Fruit fly (Drosophila melanogaster) whole organism, embryonic: ENCODE results near the gene CG44040.

ENCODE experiments used
- Antp ChIP-seq: fragments of 200-800 bp; sonication (Bioruptor generic); optimal IDR thresholded peaks from 3 replicates; lab custom pipeline; 2016; ENCODE audit warnings: missing biosample characterization, missing genetic modification characterization
- Awh ChIP-seq: fragments of 200-800 bp; sonication (Bioruptor generic); IDR thresholded peaks from 2 replicates; pipeline ENCODE4, ENCODE4 v1.3.6; 2022; ENCODE audit warnings: missing biosample characterization, missing genetic modification characterization
- B-H1 ChIP-seq: fragments of 200-800 bp; sonication (Bioruptor generic); IDR thresholded peaks from 3 replicates; pipeline ENCODE4 v1.3.6; 2022; ENCODE audit warnings: missing biosample characterization, missing genetic modification characterization
- CG10209 ChIP-seq: fragments of 200-800 bp; sonication (Bioruptor generic); optimal IDR thresholded peaks from 3 replicates; lab custom pipeline; 2017; ENCODE audit warnings: missing biosample characterization, mild to moderate bottlenecking, missing genetic modification characterization, missing genetic modification reagents
- CG12155 ChIP-seq: fragments of 200-800 bp; sonication (Bioruptor generic); optimal IDR thresholded peaks from 3 replicates; lab custom pipeline; 2016; ENCODE audit warnings: missing biosample characterization, missing genetic modification characterization
- CG12219 ChIP-seq: fragments of 200-800 bp; sonication (Bioruptor generic); optimal IDR thresholded peaks from 3 replicates; lab custom pipeline; 2018; ENCODE audit warnings: missing biosample characterization, mild to moderate bottlenecking, missing genetic modification characterization
- CG1233 ChIP-seq: fragments of 200-800 bp; sonication (Bioruptor generic); optimal IDR thresholded peaks from 4 replicates; lab custom pipeline; 2018; ENCODE audit warnings: missing biosample characterization, mild to moderate bottlenecking, missing genetic modification characterization
- CG17568 ChIP-seq: fragments of 200-800 bp; sonication (Bioruptor generic); optimal IDR thresholded peaks from 2 replicates; lab custom pipeline; 2018; ENCODE audit warnings: missing biosample characterization, mild to moderate bottlenecking, missing genetic modification characterization, moderate library complexity
- CG18262 ChIP-seq: fragments of 200-800 bp; optimal IDR thresholded peaks from 3 replicates; lab custom pipeline; 2019; ENCODE audit warnings: missing biosample characterization, mild to moderate bottlenecking, missing genetic modification characterization, moderate library complexity
- CG2712 ChIP-seq: fragments of 200-800 bp; optimal IDR thresholded peaks from 3 replicates; lab custom pipeline; 2019; ENCODE audit warnings: missing biosample characterization, mild to moderate bottlenecking, missing genetic modification characterization, moderate library complexity
- CG32767 ChIP-seq: fragments of 200-800 bp; sonication (Bioruptor generic); IDR thresholded peaks from 2 replicates; pipeline ENCODE4 v1.3.6; 2022; ENCODE audit warnings: missing biosample characterization, missing genetic modification characterization
- CG34376 ChIP-seq: fragments of 200-800 bp; sonication (Bioruptor generic); optimal IDR thresholded peaks from 2 replicates; lab custom pipeline; 2018; ENCODE audit warnings: missing biosample characterization, mild to moderate bottlenecking, missing genetic modification characterization
- CG4328 ChIP-seq: fragments of 200-800 bp; sonication (Bioruptor generic); optimal IDR thresholded peaks from 3 replicates; lab custom pipeline; 2017; ENCODE audit warnings: missing biosample characterization, missing genetic modification reagents, missing genetic modification characterization
- CG5245 ChIP-seq: fragments of 200-800 bp; sonication (Bioruptor generic); optimal IDR thresholded peaks from 3 replicates; lab custom pipeline; 2016; ENCODE audit warnings: missing biosample characterization, missing genetic modification characterization
- CG5953 ChIP-seq: fragments of 200-800 bp; sonication (Bioruptor generic); IDR thresholded peaks from 2 replicates; pipeline ENCODE4 v1.3.6; 2022; ENCODE audit warnings: missing biosample characterization, missing genetic modification characterization
- CG6791 ChIP-seq: fragments of 200-800 bp; sonication (Bioruptor generic); IDR thresholded peaks from 3 replicates; pipeline ENCODE4 v1.3.6; 2022; ENCODE audit warnings: missing biosample characterization, missing genetic modification characterization; ENCODE audit not compliant: partially characterized antibody
- CG6854 ChIP-seq: fragments of 200-800 bp; sonication (Bioruptor generic); optimal IDR thresholded peaks from 3 replicates; lab custom pipeline; 2017; ENCODE audit warnings: missing biosample characterization, mild to moderate bottlenecking, missing genetic modification characterization
- CG7987 ChIP-seq: fragments of 200-800 bp; sonication (Bioruptor generic); optimal IDR thresholded peaks from 2 replicates; lab custom pipeline; 2018; ENCODE audit warnings: missing biosample characterization, mild to moderate bottlenecking, missing genetic modification characterization, moderate library complexity
- CG8290 ChIP-seq, 3 experiments: fragments of 200-800 bp; sonication (Bioruptor generic); optimal IDR thresholded peaks; 2 replicates each; lab custom pipeline; 2016 to 2019; ENCODE audit warnings: missing biosample characterization in 3 of 3, missing genetic modification characterization in 3 of 3, mild to moderate bottlenecking in 2 of 3, moderate library complexity in 1 of 3
- CG9215 ChIP-seq: fragments of 200-800 bp; sonication (Bioruptor generic); IDR thresholded peaks from 2 replicates; pipeline ENCODE4 v1.3.6; 2022; ENCODE audit warnings: missing biosample characterization, missing genetic modification characterization
- CG9437 ChIP-seq: fragments of 200-800 bp; sonication (Bioruptor generic); optimal IDR thresholded peaks from 2 replicates; lab custom pipeline; 2018; ENCODE audit warnings: missing biosample characterization, mild to moderate bottlenecking, missing genetic modification characterization
- CG9609 ChIP-seq: fragments of 200-800 bp; sonication (Bioruptor generic); optimal IDR thresholded peaks from 3 replicates; lab custom pipeline; 2016; ENCODE audit warnings: missing biosample characterization, missing genetic modification characterization
- Drgx ChIP-seq: fragments of 200-800 bp; sonication (Bioruptor generic); IDR thresholded peaks from 2 replicates; pipeline ENCODE4 v1.3.6; 2022; ENCODE audit warnings: missing biosample characterization, missing genetic modification characterization
- HLHmδ ChIP-seq: fragments of 200-800 bp; sonication (Bioruptor generic); optimal IDR thresholded peaks from 2 replicates; lab custom pipeline; 2018; ENCODE audit warnings: missing biosample characterization, mild to moderate bottlenecking, missing genetic modification characterization, moderate library complexity
- HmgD ChIP-seq: fragments of 200-800 bp; sonication (Bioruptor generic); optimal IDR thresholded peaks from 3 replicates; lab custom pipeline; 2016; ENCODE audit warnings: missing biosample characterization, missing genetic modification characterization
- Hsf ChIP-seq: fragments of 200-800 bp; sonication (Bioruptor generic); optimal IDR thresholded peaks from 3 replicates; lab custom pipeline; 2016; ENCODE audit warnings: missing biosample characterization, missing genetic modification characterization
- Jarid2 ChIP-seq: fragments of 200-800 bp; sonication (Bioruptor generic); optimal IDR thresholded peaks from 3 replicates; lab custom pipeline; 2017; ENCODE audit warnings: mild to moderate bottlenecking, missing biosample characterization, missing genetic modification reagents, missing genetic modification characterization
- Myb ChIP-seq: fragments of 200-800 bp; sonication (Bioruptor generic); optimal IDR thresholded peaks from 2 replicates; lab custom pipeline; 2016; ENCODE audit warnings: missing biosample characterization, missing genetic modification characterization
- NC2α ChIP-seq: fragments of 200-800 bp; sonication (Bioruptor generic); optimal IDR thresholded peaks from 2 replicates; lab custom pipeline; 2016; ENCODE audit warnings: missing biosample characterization, missing genetic modification characterization
- NC2β ChIP-seq: fragments of 200-800 bp; sonication (Bioruptor generic); optimal IDR thresholded peaks from 2 replicates; lab custom pipeline; 2016; ENCODE audit warnings: missing biosample characterization, missing genetic modification characterization
- Opbp ChIP-seq: fragments of 200-800 bp; sonication (Bioruptor generic); IDR thresholded peaks from 3 replicates; pipeline ENCODE4 v1.3.6; 2022; ENCODE audit warnings: missing biosample characterization, missing genetic modification characterization; ENCODE audit not compliant: partially characterized antibody
- Scr ChIP-seq: fragments of 200-800 bp; sonication (Bioruptor generic); IDR thresholded peaks from 2 replicates; pipeline ENCODE4 v1.3.6; 2022; ENCODE audit warnings: missing biosample characterization, missing genetic modification characterization; ENCODE audit not compliant: partially characterized antibody
- Sin3A ChIP-seq: fragments of >200 bp; optimal IDR thresholded peaks from 2 replicates; lab custom pipeline; 2018
- Sox100B ChIP-seq: fragments of 200-800 bp; sonication (Bioruptor generic); optimal IDR thresholded peaks from 3 replicates; lab custom pipeline; 2018; ENCODE audit warnings: missing biosample characterization, mild to moderate bottlenecking, missing genetic modification characterization
- ac ChIP-seq: fragments of 200-800 bp; sonication (Bioruptor generic); optimal IDR thresholded peaks from 3 replicates; lab custom pipeline; 2017; ENCODE audit warnings: missing biosample characterization, mild to moderate bottlenecking, missing genetic modification characterization
- ash1 ChIP-seq: fragments of 200-800 bp; sonication (Bioruptor generic); optimal IDR thresholded peaks from 2 replicates; lab custom pipeline; 2018; ENCODE audit warnings: missing biosample characterization, mild to moderate bottlenecking, missing genetic modification characterization
- dmrt11E ChIP-seq: fragments of 200-800 bp; sonication (Bioruptor generic); optimal IDR thresholded peaks from 3 replicates; lab custom pipeline; 2018; ENCODE audit warnings: missing biosample characterization, mild to moderate bottlenecking, missing genetic modification characterization, moderate library complexity
- dmrt99B ChIP-seq: fragments of 200-800 bp; sonication (Bioruptor generic); optimal IDR thresholded peaks from 2 replicates; lab custom pipeline; 2018; ENCODE audit warnings: missing biosample characterization, mild to moderate bottlenecking, missing genetic modification characterization, moderate library complexity
- gsb ChIP-seq: fragments of 200-800 bp; sonication (Bioruptor generic); IDR thresholded peaks from 2 replicates; pipeline ENCODE4 v1.3.6; 2022; ENCODE audit warnings: missing biosample characterization, missing genetic modification characterization
- h ChIP-seq: fragments of >200 bp; optimal IDR thresholded peaks from 2 replicates; lab custom pipeline; 2017
- ham ChIP-seq: fragments of 200-800 bp; sonication (Bioruptor generic); IDR thresholded peaks from 2 replicates; pipeline ENCODE4 v1.3.6; 2022; ENCODE audit warnings: missing biosample characterization, missing genetic modification characterization
- kay ChIP-seq: fragments of 200-800 bp; sonication (Bioruptor generic); optimal IDR thresholded peaks from 2 replicates; lab custom pipeline; 2016; ENCODE audit warnings: missing biosample characterization, missing genetic modification characterization
- oc ChIP-seq: fragments of 200-800 bp; sonication (Bioruptor generic); optimal IDR thresholded peaks from 2 replicates; lab custom pipeline; 2018; ENCODE audit warnings: missing biosample characterization, mild to moderate bottlenecking, missing genetic modification characterization, moderate library complexity
- onecut ChIP-seq: fragments of 200-800 bp; sonication (Bioruptor generic); IDR thresholded peaks from 2 replicates; pipeline ENCODE4 v1.3.6; 2022; ENCODE audit warnings: missing biosample characterization, missing genetic modification characterization
- p53 ChIP-seq: fragments of 200-800 bp; sonication (Bioruptor generic); optimal IDR thresholded peaks from 2 replicates; lab custom pipeline; 2016; ENCODE audit warnings: missing biosample characterization, missing genetic modification characterization
- pzg ChIP-seq: fragments of 200-800 bp; sonication (Bioruptor generic); optimal IDR thresholded peaks from 3 replicates; lab custom pipeline; 2018; ENCODE audit warnings: missing biosample characterization, mild to moderate bottlenecking, missing genetic modification characterization, moderate library complexity
- sd ChIP-seq: fragments of 200-800 bp; sonication (Bioruptor generic); optimal IDR thresholded peaks from 3 replicates; lab custom pipeline; 2018; ENCODE audit warnings: missing biosample characterization, mild to moderate bottlenecking, missing genetic modification characterization, moderate library complexity
- sna ChIP-seq: fragments of 200-800 bp; sonication (Bioruptor generic); IDR thresholded peaks from 2 replicates; pipeline ENCODE4 v1.3.6; 2022; ENCODE audit warnings: missing biosample characterization, missing genetic modification characterization; ENCODE audit not compliant: partially characterized antibody
- twi ChIP-seq: fragments of 200-800 bp; optimal IDR thresholded peaks from 2 replicates; lab custom pipeline; 2019; ENCODE audit warnings: missing biosample characterization, mild to moderate bottlenecking, missing genetic modification characterization, moderate library complexity
- vnd ChIP-seq: fragments of 200-800 bp; sonication (Bioruptor generic); IDR thresholded peaks from 3 replicates; pipeline ENCODE4 v1.3.6; 2022; ENCODE audit warnings: missing biosample characterization, missing genetic modification characterization; ENCODE audit not compliant: partially characterized antibody
- vvl ChIP-seq: fragments of 200-800 bp; sonication (Bioruptor generic); IDR thresholded peaks from 2 replicates; pipeline ENCODE4 v1.3.6; 2022; ENCODE audit warnings: missing biosample characterization, missing genetic modification characterization

Gene CG44040

dm6 chr3R:15346018-15346383 is 25.8 kb downstream of the CG44040 start, which contains the start of the genes Surf4 and CG31301 (continued):
- TF ChIP-seq NC2β (no peak), CG5245 (GFP tag; lab: Kevin White, UChicago) (no peak), p53 (GFP tag; lab: Kevin White, UChicago) (no peak), Antp (GFP tag; lab: Kevin White, UChicago) (no peak), sna (GFP tag; lab: Robert Waterston, UW) (peak; percentile 40; the same call in 1 of the 2 replicates), CG32767 (GFP tag; lab: Robert Waterston, UW) (no peak), HmgD (no peak), CG2712 (tag; lab: Kevin White, UChicago) (peak; percentile 9), ham (GFP tag; lab: Robert Waterston, UW) (no peak), CG12155 (GFP tag; lab: Kevin White, UChicago) (peak; percentile 13), pzg (peak; percentile 65), CG18262 (no peak), CG7987 (peak; percentile 26), CG9215 (GFP tag; lab: Robert Waterston, UW) (no peak), CG6854 (no peak), onecut (GFP tag; lab: Robert Waterston, UW) (0 out of 2 replicates have a peak, but pooled peaks have one; percentile 10), B-H1 (GFP tag; lab: Robert Waterston, UW) (no peak), CG34376 (GFP tag; lab: Kevin White, UChicago) (peak; percentile 32), CG5953 (GFP tag; lab: Robert Waterston, UW) (no peak), twi (tag; lab: Kevin White, UChicago) (peak; percentile 26), CG6791 (peak; percentile 90), Jarid2 (GFP tag; lab: Kevin White, UChicago) (no peak), Awh (no peak), HLHmδ (GFP tag; lab: Kevin White, UChicago) (no peak), Scr (GFP tag; lab: Robert Waterston, UW) (peak; percentile 68; the same call in 1 of the 2 replicates), Drgx (GFP tag; lab: Robert Waterston, UW) (no peak), ash1 (GFP tag; lab: Kevin White, UChicago) (no peak), Hsf (GFP tag; lab: Kevin White, UChicago) (no peak), vnd (GFP tag; lab: Robert Waterston, UW) (peak; percentile 57; the same call in 2 of the 3 replicates), CG8290 (GFP tag; optimal IDR thresholded peaks at IDR 0.05; lab: Kevin White, UChicago) (no peak), CG8290 (tag; optimal IDR thresholded peaks at IDR 0.05; lab: Kevin White, UChicago) (peak in 1 of 2 experiments; percentile 56), Sox100B (GFP tag; lab: Kevin White, UChicago) (no peak), sd (no peak), Sin3A (lab: Kevin White, UChicago) (peak; percentile 39), dmrt99B (tag; lab: Kevin White, UChicago) (no peak), CG12219 (GFP tag; lab: Kevin White, UChicago) (no peak), gsb (no peak), CG9609 (GFP tag; lab: Kevin White, UChicago) (no peak), NC2α (GFP tag; lab: Kevin White, UChicago) (no peak), CG10209 (GFP tag; lab: Kevin White, UChicago) (no peak), CG4328 (GFP tag; lab: Kevin White, UChicago) (no peak), oc (tag; lab: Kevin White, UChicago) (no peak), Opbp (peak; percentile 87; the same call in 2 of the 3 replicates), CG1233 (GFP tag; lab: Kevin White, UChicago) (no peak), ac (GFP tag; lab: Kevin White, UChicago) (no peak), vvl (GFP tag; lab: Robert Waterston, UW) (0 out of 2 replicates have a peak, but pooled peaks have one; percentile 29), dmrt11E (tag; lab: Kevin White, UChicago) (no peak), Myb (peak; percentile 18), CG9437 (GFP tag; lab: Kevin White, UChicago) (no peak), h (lab: Kevin White, UChicago) (no peak), kay (GFP tag; lab: Kevin White, UChicago) (no peak), CG17568 (GFP tag; lab: Kevin White, UChicago) (no peak)
